Worm (Caenorhabditis elegans) whole organism, L4/young adult: Measurements from ENCODE around the gene Y57G11C.42.

Source experiments
- W03F9.2 ChIP-seq: fragments of 150-350 bp; optimal IDR thresholded peaks from 2 replicates; lab custom pipeline; 2014; ENCODE audit warnings: missing biosample characterization, missing genetic modification characterization
- dao-5 ChIP-seq: sonication (generic microtip); optimal IDR thresholded peaks from 2 replicates; lab custom pipeline; 2016; ENCODE audit warnings: missing genotype, missing genetic modification characterization, moderate library complexity, missing compliant biosample characterization
- him-1 ChIP-seq: sonication (generic microtip); optimal IDR thresholded peaks from 2 replicates; lab custom pipeline; 2016; ENCODE audit warnings: missing genotype, missing genetic modification reagents, missing genetic modification characterization, missing compliant biosample characterization

ce11 chrIV:14709286-14709685 lies 19.0 kb upstream of the Y57G11C.42 start, which contains the start of gene lgc-7:
- TF ChIP-seq W03F9.2 (tag; lab: Kevin White, UChicago) = no peak
- TF ChIP-seq him-1 (tag; lab: Kevin White, UChicago) = no peak
- no peak for TF ChIP-seq dao-5 (tag; lab: Kevin White, UChicago)
